Worm (Caenorhabditis elegans) whole organism, L2 larva: Measurements from ENCODE around the gene immp-2.

Experiments used
- C34F6.9 ChIP-seq: fragments of 150-350 bp; optimal IDR thresholded peaks from 2 replicates; lab custom pipeline; 2014; ENCODE audit warnings: missing biosample characterization, missing genetic modification characterization
- Y55F3AM.14 ChIP-seq: fragments of 200-800 bp; sonication (Bioruptor generic); optimal IDR thresholded peaks from 2 replicates; lab custom pipeline; 2018; ENCODE audit warnings: mild to moderate bottlenecking, missing genetic modification characterization, missing compliant biosample characterization
- ZK546.5 ChIP-seq: sonication (generic microtip); optimal IDR thresholded peaks from 2 replicates; lab custom pipeline; 2017; ENCODE audit warnings: missing biosample characterization, missing genetic modification characterization
- ama-1 ChIP-seq: fragments of 150-350 bp; optimal IDR thresholded peaks from 2 replicates; lab custom pipeline; 2018; ENCODE audit warnings: inconsistent platforms
- blmp-1 ChIP-seq: sonication (generic microtip); optimal IDR thresholded peaks from 2 replicates; lab custom pipeline; 2017; ENCODE audit warnings: missing genetic modification characterization, mild to moderate bottlenecking, missing compliant biosample characterization, antibody characterized with exemption, moderate library complexity; ENCODE audit not compliant: insufficient read depth
- ceh-16 ChIP-seq: fragments of 150-350 bp; optimal IDR thresholded peaks from 2 replicates; lab custom pipeline; 2014; ENCODE audit warnings: missing biosample characterization, missing genetic modification characterization
- ceh-82 ChIP-seq: fragments of 150-350 bp; optimal IDR thresholded peaks from 2 replicates; lab custom pipeline; 2014; ENCODE audit warnings: missing biosample characterization, missing genetic modification characterization
- crh-2 ChIP-seq: sonication (generic microtip); optimal IDR thresholded peaks from 2 replicates; lab custom pipeline; 2017; ENCODE audit warnings: missing biosample characterization, missing genetic modification characterization
- dmd-4 ChIP-seq: sonication (generic microtip); optimal IDR thresholded peaks from 2 replicates; lab custom pipeline; 2017; ENCODE audit warnings: missing biosample characterization, missing genetic modification characterization
- egl-27 ChIP-seq: sonication (generic microtip); optimal IDR thresholded peaks from 3 replicates; lab custom pipeline; 2017; ENCODE audit warnings: missing biosample characterization, missing genetic modification reagents, missing genetic modification characterization
- elt-1 ChIP-seq: fragments of 150-350 bp; optimal IDR thresholded peaks from 2 replicates; lab custom pipeline; 2014; ENCODE audit warnings: missing biosample characterization, missing genetic modification characterization
- elt-3 ChIP-seq: sonication (generic microtip); optimal IDR thresholded peaks from 2 replicates; lab custom pipeline; 2017; ENCODE audit warnings: missing biosample characterization, missing genetic modification characterization
- fos-1 ChIP-seq: fragments of 150-350 bp; optimal IDR thresholded peaks from 2 replicates; lab custom pipeline; 2014; ENCODE audit warnings: missing biosample characterization, missing genetic modification characterization
- gmeb-1 ChIP-seq: fragments of 150-350 bp; optimal IDR thresholded peaks from 2 replicates; lab custom pipeline; 2014; ENCODE audit warnings: missing biosample characterization, missing genetic modification characterization
- lin-13 ChIP-seq: fragments of 150-350 bp; optimal IDR thresholded peaks from 2 replicates; lab custom pipeline; 2014; ENCODE audit warnings: missing biosample characterization, missing genetic modification reagents, missing genetic modification characterization
- lin-39 ChIP-seq: fragments of 150-350 bp; optimal IDR thresholded peaks from 2 replicates; lab custom pipeline; 2014; ENCODE audit warnings: missing biosample characterization, missing genetic modification reagents, missing genetic modification characterization
- mab-5 ChIP-seq: fragments of 150-350 bp; optimal IDR thresholded peaks from 2 replicates; lab custom pipeline; 2014; ENCODE audit warnings: missing biosample characterization, missing genetic modification characterization
- mbf-1 ChIP-seq: sonication (generic microtip); optimal IDR thresholded peaks from 2 replicates; lab custom pipeline; 2017; ENCODE audit warnings: missing biosample characterization, missing genetic modification characterization
- nhr-11 ChIP-seq: fragments of 150-350 bp; optimal IDR thresholded peaks from 2 replicates; lab custom pipeline; 2014; ENCODE audit warnings: missing biosample characterization, missing genetic modification characterization
- nhr-21 ChIP-seq: fragments of 150-350 bp; optimal IDR thresholded peaks from 2 replicates; lab custom pipeline; 2014; ENCODE audit warnings: missing biosample characterization, missing genetic modification characterization
- nhr-23 ChIP-seq: fragments of 150-350 bp; optimal IDR thresholded peaks from 2 replicates; lab custom pipeline; 2014; ENCODE audit warnings: missing biosample characterization, missing genetic modification reagents, missing genetic modification characterization
- nhr-237 ChIP-seq: fragments of 150-350 bp; optimal IDR thresholded peaks from 2 replicates; lab custom pipeline; 2014; ENCODE audit warnings: missing biosample characterization, missing genetic modification characterization
- nhr-25 ChIP-seq: fragments of 150-350 bp; sonication (generic microtip); optimal IDR thresholded peaks from 3 replicates; lab custom pipeline; 2014; ENCODE audit warnings: missing biosample characterization, missing genetic modification characterization
- nhr-6 ChIP-seq: fragments of 150-350 bp; optimal IDR thresholded peaks from 2 replicates; lab custom pipeline; 2014; ENCODE audit warnings: missing biosample characterization, missing genetic modification characterization
- nhr-77 ChIP-seq: fragments of 150-350 bp; optimal IDR thresholded peaks from 2 replicates; lab custom pipeline; 2014; ENCODE audit warnings: missing biosample characterization, missing genetic modification characterization
- peb-1 ChIP-seq: fragments of 150-350 bp; optimal IDR thresholded peaks from 2 replicates; lab custom pipeline; 2014; ENCODE audit warnings: missing biosample characterization, missing genetic modification characterization
- sem-4 ChIP-seq: fragments of 150-350 bp; optimal IDR thresholded peaks from 2 replicates; lab custom pipeline; 2014; ENCODE audit warnings: missing biosample characterization, missing genetic modification reagents, missing genetic modification characterization
- skn-1 ChIP-seq: sonication (generic microtip); optimal IDR thresholded peaks from 2 replicates; lab custom pipeline; 2017; ENCODE audit warnings: missing biosample characterization, missing genetic modification characterization
- sma-3 ChIP-seq: sonication (generic microtip); optimal IDR thresholded peaks from 2 replicates; lab custom pipeline; 2016; ENCODE audit warnings: missing genetic modification reagents, missing genetic modification characterization, missing compliant biosample characterization
- snpc-4 ChIP-seq: fragments of 150-350 bp; optimal IDR thresholded peaks from 2 replicates; lab custom pipeline; 2014; ENCODE audit warnings: missing biosample characterization, missing genetic modification characterization
- unc-39 ChIP-seq: fragments of 150-350 bp; optimal IDR thresholded peaks from 2 replicates; lab custom pipeline; 2014; ENCODE audit warnings: missing biosample characterization, missing genetic modification characterization
- unc-62 ChIP-seq: fragments of 150-350 bp; optimal IDR thresholded peaks from 2 replicates; lab custom pipeline; 2014; ENCODE audit warnings: missing biosample characterization, missing genetic modification reagents, missing genetic modification characterization
- zag-1 ChIP-seq: fragments of 150-350 bp; optimal IDR thresholded peaks from 2 replicates; lab custom pipeline; 2014; ENCODE audit warnings: missing biosample characterization, missing genetic modification characterization
- ztf-11 ChIP-seq: sonication (generic microtip); optimal IDR thresholded peaks from 2 replicates; lab custom pipeline; 2017; ENCODE audit warnings: missing biosample characterization, missing genetic modification characterization
- ztf-4 ChIP-seq: fragments of 150-350 bp; optimal IDR thresholded peaks from 2 replicates; lab custom pipeline; 2014; ENCODE audit warnings: missing biosample characterization, missing genetic modification characterization

The immp-2 gene

ce11 chrIV:1046996-1047395, 41.3 kb upstream of the immp-2 start:
- TF ChIP-seq nhr-21, result no peak
- no peak for TF ChIP-seq C34F6.9
- no peak for TF ChIP-seq egl-27
- TF ChIP-seq snpc-4 (tag; lab: Kevin White, UChicago), result no peak
- TF ChIP-seq dmd-4 (tag; lab: Kevin White, UChicago), result no peak

ce11 chrIV:1045683-1046082, 40.0 kb upstream of the immp-2 start, which contains the start of gene srx-12:
srx-12 (plus strand) TSS chrIV:1045983.
- TF ChIP-seq peb-1, result no peak

- TF ChIP-seq ceh-16 (tag; lab: Kevin White, UChicago) (no peak), zag-1 (tag; lab: Kevin White, UChicago) (no peak), ztf-11 (tag; lab: Kevin White, UChicago) (no peak), fos-1 (tag; lab: Kevin White, UChicago) (no peak), unc-39 (tag; lab: Kevin White, UChicago) (no peak), nhr-6 (tag; lab: Kevin White, UChicago) (no peak), ama-1 (lab: Kevin White, UChicago) (no peak)
These were observed 38.6 kb upstream of the immp-2 start, which contains the start of gene Y55F3AM.11 for ce11 chrIV:1044287-1044686. Y55F3AM.11 (minus strand) TSS chrIV:1044387.

- TF ChIP-seq skn-1 (no peak), blmp-1 (tag; lab: Kevin White, UChicago) (no peak), snpc-4 (tag; lab: Kevin White, UChicago) (no peak), nhr-11 (tag; lab: Kevin White, UChicago) (no peak), nhr-23 (tag; lab: Kevin White, UChicago) (no peak), crh-2 (no peak), mbf-1 (tag; lab: Kevin White, UChicago) (no peak), nhr-25 (tag; lab: Kevin White, UChicago) (no peak), ztf-4 (tag; lab: Kevin White, UChicago) (no peak), ceh-82 (tag; lab: Kevin White, UChicago) (no peak), nhr-21 (no peak), lin-39 (tag; lab: Kevin White, UChicago) (no peak), gmeb-1 (no peak), lin-13 (GFP tag; lab: Kevin White, UChicago) (no peak), mab-5 (tag; lab: Kevin White, UChicago) (no peak), ZK546.5 (no peak), fos-1 (tag; lab: Kevin White, UChicago) (no peak), unc-39 (tag; lab: Kevin White, UChicago) (no peak), nhr-77 (tag; lab: Kevin White, UChicago) (no peak)
These were observed 34.9 kb upstream of the immp-2 start for ce11 chrIV:1040537-1040936.

- TF ChIP-seq mab-5 (tag; lab: Kevin White, UChicago) (no peak), crh-2 (no peak), elt-1 (tag; lab: Kevin White, UChicago) (no peak), sma-3 (no peak), snpc-4 (tag; lab: Kevin White, UChicago) (no peak), ama-1 (lab: Kevin White, UChicago) (no peak), nhr-23 (tag; lab: Kevin White, UChicago) (no peak), mbf-1 (tag; lab: Kevin White, UChicago) (no peak), ceh-82 (tag; lab: Kevin White, UChicago) (no peak), fos-1 (tag; lab: Kevin White, UChicago) (no peak), lin-13 (GFP tag; lab: Kevin White, UChicago) (no peak), gmeb-1 (no peak), unc-62 (no peak), sem-4 (tag; lab: Kevin White, UChicago) (no peak), Y55F3AM.14 (GFP tag; lab: Kevin White, UChicago) (no peak), nhr-11 (tag; lab: Kevin White, UChicago) (no peak), nhr-237 (no peak), elt-3 (tag; lab: Kevin White, UChicago) (no peak)
These were observed 32.9 kb upstream of the immp-2 start for ce11 chrIV:1038516-1038915.
